Worm (Caenorhabditis elegans) whole organism, L4 larva: ENCODE data around the gene K08B12.1.

Experiments
- F10B5.3 ChIP-seq: sonication (generic microtip); optimal IDR thresholded peaks from 2 replicates; lab custom pipeline; 2016; ENCODE audit warnings: mild to moderate bottlenecking, missing genetic modification characterization, missing compliant biosample characterization
- F26F4.8 ChIP-seq: fragments of 200-800 bp; sonication (Bioruptor generic); conservative IDR thresholded peaks from 2 replicates; pipeline ENCODE4 v1.3.6; 2022; ENCODE audit warnings: missing genetic modification characterization, missing compliant biosample characterization
- R02D3.7 ChIP-seq: fragments of 150-350 bp; sonication (generic microtip); optimal IDR thresholded peaks from 3 replicates; lab custom pipeline; 2014; ENCODE audit warnings: missing biosample characterization, missing genetic modification characterization
- T20F7.1 ChIP-seq: fragments of 200-800 bp; sonication (Bioruptor generic); optimal IDR thresholded peaks from 2 replicates; lab custom pipeline; 2018; ENCODE audit warnings: mild to moderate bottlenecking, missing genetic modification characterization, missing compliant biosample characterization
- Y48G9A.11 ChIP-seq: fragments of 200-800 bp; sonication (Bioruptor generic); IDR thresholded peaks from 2 replicates; pipeline ENCODE4 v1.3.6; 2022; ENCODE audit warnings: missing genetic modification reagents, missing genetic modification characterization, missing compliant biosample characterization
- ZK546.5 ChIP-seq, 2 experiments: sonication (generic microtip); optimal IDR thresholded peaks; 2 replicates each; lab custom pipeline; 2017; ENCODE audit warnings: missing biosample characterization in 2 of 2, missing genetic modification characterization in 2 of 2
- aha-1 ChIP-seq: fragments of 150-350 bp; peaks from one replicate; lab custom pipeline; 2014; ENCODE audit warnings: missing biosample characterization, missing genetic modification characterization
- attf-4 ChIP-seq: sonication (generic microtip); optimal IDR thresholded peaks from 3 replicates; lab custom pipeline; 2017; ENCODE audit warnings: missing biosample characterization, missing genetic modification characterization
- ceh-20 ChIP-seq: fragments of 200-800 bp; sonication (Bioruptor generic); IDR thresholded peaks from 2 replicates; pipeline ENCODE4 v1.3.6; 2022; ENCODE audit warnings: missing genetic modification reagents, missing genetic modification characterization, missing compliant biosample characterization
- ceh-32 ChIP-seq: sonication (generic microtip); optimal IDR thresholded peaks from 2 replicates; lab custom pipeline; 2016; ENCODE audit warnings: mild to moderate bottlenecking, missing genetic modification characterization, missing compliant biosample characterization; ENCODE audit not compliant: poor library complexity
- ceh-62 ChIP-seq: sonication (generic microtip); optimal IDR thresholded peaks from 2 replicates; lab custom pipeline; 2017; ENCODE audit warnings: missing biosample characterization, missing genetic modification characterization
- ces-1 ChIP-seq: fragments of 150-350 bp; sonication (generic microtip); optimal IDR thresholded peaks from 4 replicates; lab custom pipeline; 2014; ENCODE audit warnings: missing biosample characterization, missing genetic modification reagents, missing genetic modification characterization
- daf-12 ChIP-seq: fragments of 150-350 bp; optimal IDR thresholded peaks from 2 replicates; lab custom pipeline; 2014; ENCODE audit warnings: missing biosample characterization, missing genetic modification reagents, missing genetic modification characterization
- daf-16 ChIP-seq, 3 experiments: sonication (generic microtip); optimal IDR thresholded peaks; 2 replicates each; lab custom pipeline; 2016 to 2017; ENCODE audit warnings: missing genetic modification characterization in 3 of 3, missing genetic modification reagents in 3 of 3, mild to moderate bottlenecking in 2 of 3, missing compliant biosample characterization in 2 of 3, missing biosample characterization in 1 of 3, moderate library complexity in 1 of 3
- daf-19 ChIP-seq: fragments of 200-800 bp; sonication (Bioruptor generic); conservative IDR thresholded peaks from 2 replicates; pipeline ENCODE4 v1.3.6; 2022; ENCODE audit warnings: missing genetic modification characterization, missing compliant biosample characterization
- dmd-9 ChIP-seq: fragments of 200-800 bp; sonication (Bioruptor generic); IDR thresholded peaks from 2 replicates; pipeline ENCODE4 v1.3.6; 2022; ENCODE audit warnings: missing genetic modification reagents, missing genetic modification characterization, missing compliant biosample characterization
- dpl-1 ChIP-seq: fragments of 150-350 bp; optimal IDR thresholded peaks from 2 replicates; lab custom pipeline; 2014; ENCODE audit warnings: missing biosample characterization, missing genetic modification reagents, missing genetic modification characterization
- dve-1 ChIP-seq: sonication (generic microtip); optimal IDR thresholded peaks from 2 replicates; lab custom pipeline; 2017; ENCODE audit warnings: antibody characterized with exemption, mild to moderate bottlenecking, missing genetic modification characterization, missing compliant biosample characterization; ENCODE audit not compliant: insufficient read depth
- hif-1 ChIP-seq, 2 experiments: sonication (generic microtip); optimal IDR thresholded peaks; 2 replicates each; lab custom pipeline; 2016 to 2017; ENCODE audit warnings: missing compliant biosample characterization in 2 of 2, missing genetic modification characterization in 2 of 2, missing genetic modification reagents in 2 of 2, missing genotype in 2 of 2, mild to moderate bottlenecking in 1 of 2
- hlh-30 ChIP-seq: sonication (generic microtip); optimal IDR thresholded peaks from 2 replicates; lab custom pipeline; 2017; ENCODE audit warnings: antibody characterized with exemption, mild to moderate bottlenecking, missing genetic modification characterization, missing compliant biosample characterization; ENCODE audit not compliant: insufficient read depth
- hmg-1.1 ChIP-seq: fragments of 200-800 bp; sonication (Bioruptor generic); IDR thresholded peaks from 2 replicates; pipeline ENCODE4 v1.3.6; 2022; ENCODE audit warnings: missing genetic modification reagents, missing genetic modification characterization, missing compliant biosample characterization
- lin-1 ChIP-seq: fragments of 200-800 bp; sonication (Bioruptor generic); IDR thresholded peaks from 2 replicates; pipeline ENCODE4 v1.3.6; 2022; ENCODE audit warnings: missing genetic modification reagents, missing genetic modification characterization, missing compliant biosample characterization
- lin-13 ChIP-seq: fragments of 150-350 bp; optimal IDR thresholded peaks from 2 replicates; lab custom pipeline; 2014; ENCODE audit warnings: missing biosample characterization, missing genetic modification reagents, missing genetic modification characterization
- madf-9 ChIP-seq: fragments of 200-800 bp; sonication (Bioruptor generic); conservative IDR thresholded peaks from 2 replicates; pipeline ENCODE4 v1.3.6; 2022; ENCODE audit warnings: missing genetic modification reagents, missing genetic modification characterization, missing compliant biosample characterization
- mdl-1 ChIP-seq, 2 experiments: fragments of 150-350 bp in 1 of 2; sonication (generic microtip) in 1 of 2; optimal IDR thresholded peaks; 2 replicates each; lab custom pipeline; 2014 to 2017; ENCODE audit warnings: missing biosample characterization in 2 of 2, missing genetic modification characterization in 2 of 2
- mdt-29 ChIP-seq: fragments of 200-800 bp; sonication (Bioruptor generic); IDR thresholded peaks from 2 replicates; pipeline ENCODE4 v1.3.6; 2022; ENCODE audit warnings: missing genetic modification reagents, missing genetic modification characterization, missing compliant biosample characterization
- mxl-3 ChIP-seq: fragments of 200-800 bp; sonication (Bioruptor generic); optimal IDR thresholded peaks from 2 replicates; lab custom pipeline; 2018; ENCODE audit warnings: mild to moderate bottlenecking, missing genetic modification characterization, missing compliant biosample characterization
- nhr-10 ChIP-seq: fragments of 150-350 bp; optimal IDR thresholded peaks from 2 replicates; lab custom pipeline; 2014; ENCODE audit warnings: missing biosample characterization, missing genetic modification characterization
- nhr-102 ChIP-seq: sonication (generic microtip); optimal IDR thresholded peaks from 2 replicates; lab custom pipeline; 2016; ENCODE audit warnings: mild to moderate bottlenecking, missing genetic modification characterization, moderate library complexity, missing compliant biosample characterization
- nhr-11 ChIP-seq: fragments of 150-350 bp; optimal IDR thresholded peaks from 2 replicates; lab custom pipeline; 2014; ENCODE audit warnings: missing biosample characterization, missing genetic modification characterization
- nhr-111 ChIP-seq: fragments of 200-800 bp; sonication (Bioruptor generic); optimal IDR thresholded peaks from 2 replicates; lab custom pipeline; 2018; ENCODE audit warnings: mild to moderate bottlenecking, missing genetic modification characterization, missing compliant biosample characterization
- nhr-25 ChIP-seq: sonication (generic microtip); optimal IDR thresholded peaks from 2 replicates; lab custom pipeline; 2017; ENCODE audit warnings: missing genetic modification characterization, mild to moderate bottlenecking, missing compliant biosample characterization, antibody characterized with exemption, moderate library complexity, borderline replicate concordance; ENCODE audit not compliant: insufficient read depth
- nhr-28 ChIP-seq: fragments of 150-350 bp; optimal IDR thresholded peaks from 2 replicates; lab custom pipeline; 2014; ENCODE audit warnings: missing biosample characterization, missing genetic modification characterization
- nhr-41 ChIP-seq: fragments of 200-800 bp; sonication (Bioruptor generic); IDR thresholded peaks from 2 replicates; pipeline ENCODE4 v1.3.6; 2022; ENCODE audit warnings: missing genetic modification reagents, missing genetic modification characterization, missing compliant biosample characterization
- nhr-48 ChIP-seq: sonication (generic microtip); optimal IDR thresholded peaks from 2 replicates; lab custom pipeline; 2016; ENCODE audit warnings: mild to moderate bottlenecking, missing genetic modification characterization, missing compliant biosample characterization
- nhr-6 ChIP-seq: fragments of 150-350 bp; optimal IDR thresholded peaks from 2 replicates; lab custom pipeline; 2014; ENCODE audit warnings: missing biosample characterization, missing genetic modification characterization
- nhr-77 ChIP-seq: fragments of 150-350 bp; optimal IDR thresholded peaks from 2 replicates; lab custom pipeline; 2014; ENCODE audit warnings: missing biosample characterization, missing genetic modification characterization
- pha-4 ChIP-seq, 2 experiments: fragments of 150-350 bp in 1 of 2; fragments of 200-800 bp in 1 of 2; sonication (Bioruptor generic) in 1 of 2; IDR thresholded peaks in 1 of 2; optimal IDR thresholded peaks in 1 of 2; 2 replicates each; pipeline versions ENCODE4 v1.3.6 to Lab custom; 2014 to 2022; ENCODE audit warnings: missing genetic modification characterization in 2 of 2, missing genetic modification reagents in 2 of 2, missing biosample characterization in 1 of 2, missing compliant biosample characterization in 1 of 2
- php-3 ChIP-seq: fragments of 200-800 bp; sonication (Bioruptor generic); IDR thresholded peaks from 2 replicates; pipeline ENCODE4 v1.3.6; 2022; ENCODE audit warnings: missing genetic modification reagents, missing genetic modification characterization, missing compliant biosample characterization
- pqm-1 ChIP-seq: sonication (generic microtip); optimal IDR thresholded peaks from 2 replicates; lab custom pipeline; 2017; ENCODE audit warnings: missing biosample characterization, missing genetic modification characterization
- spr-3 ChIP-seq: fragments of 200-800 bp; sonication (Bioruptor generic); optimal IDR thresholded peaks from 2 replicates; lab custom pipeline; 2018; ENCODE audit warnings: mild to moderate bottlenecking, missing genetic modification characterization, missing compliant biosample characterization
- tra-1 ChIP-seq: fragments of 200-800 bp; sonication (Bioruptor generic); IDR thresholded peaks from 2 replicates; pipeline ENCODE4 v1.3.6; 2022; ENCODE audit warnings: missing genetic modification reagents, missing genetic modification characterization, missing compliant biosample characterization
- unc-62 ChIP-seq, 3 experiments: fragments of 150-350 bp in 1 of 3; sonication (generic microtip); optimal IDR thresholded peaks in 2 of 3; peaks in 1 of 3; 1 replicate in 1 of 3; 2 replicates in 2 of 3; lab custom pipeline; 2014 to 2017; ENCODE audit warnings: missing biosample characterization in 3 of 3, missing genetic modification characterization in 3 of 3, missing genetic modification reagents in 3 of 3, missing genotype in 1 of 3
- zfp-3 ChIP-seq: fragments of 200-800 bp; sonication (Bioruptor generic); conservative IDR thresholded peaks from 2 replicates; pipeline ENCODE4 v1.3.6; 2022; ENCODE audit warnings: missing genetic modification reagents, missing genetic modification characterization, missing compliant biosample characterization
- zip-11 ChIP-seq: fragments of 200-800 bp; sonication (Bioruptor generic); IDR thresholded peaks from 2 replicates; pipeline ENCODE4 v1.3.6; 2022; ENCODE audit warnings: missing genetic modification characterization, missing compliant biosample characterization
- ztf-7 ChIP-seq: fragments of 150-350 bp; optimal IDR thresholded peaks from 2 replicates; lab custom pipeline; 2014; ENCODE audit warnings: missing biosample characterization, missing genetic modification characterization

K08B12.1 gene

DNA sequence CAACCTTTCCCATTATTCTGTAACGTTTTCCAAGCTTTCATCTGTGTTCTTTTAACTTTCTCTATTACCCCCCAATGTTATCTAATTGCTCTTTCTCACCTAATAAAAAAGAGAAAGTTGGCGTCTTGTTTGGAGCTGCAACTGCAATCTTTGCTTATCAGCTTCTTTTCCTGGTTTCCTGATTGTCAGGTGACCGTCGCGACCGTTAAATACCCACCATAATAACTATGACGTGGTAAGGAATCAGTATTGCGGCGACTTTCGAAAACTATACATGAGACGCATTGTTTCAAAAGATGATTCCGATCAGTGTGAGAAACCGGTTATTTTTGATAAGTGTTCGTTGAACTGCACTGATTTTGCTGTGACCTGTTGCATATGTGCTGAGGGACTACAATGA, 16.0 kb downstream of the K08B12.1 start (continued):
- TF ChIP-seq mdl-1 (tag; optimal IDR thresholded peaks at IDR 0.05; lab: Kevin White, UChicago) (peak in 1 of 2 experiments; percentile 74), aha-1 (tag; lab: Kevin White, UChicago) (peak; percentile 13), daf-19 (GFP tag; lab: Robert Waterston, UW) (no peak), nhr-111 (no peak), attf-4 (tag; lab: Kevin White, UChicago) (no peak), ceh-62 (tag; lab: Kevin White, UChicago) (no peak), ceh-32 (no peak), zfp-3 (GFP tag; lab: Robert Waterston, UW) (0 out of 2 replicates have a peak, but pooled peaks have one; percentile 32), dmd-9 (no peak), hlh-30 (tag; lab: Kevin White, UChicago) (peak; percentile 70), hmg-1.1 (GFP tag; lab: Robert Waterston, UW) (no peak), pqm-1 (tag; lab: Kevin White, UChicago) (peak; percentile 93), mdt-29 (no peak), F10B5.3 (no peak), lin-13 (GFP tag; lab: Kevin White, UChicago) (peak; percentile 24), R02D3.7 (tag; lab: Kevin White, UChicago) (no peak), daf-12 (tag; lab: Kevin White, UChicago) (no peak), T20F7.1 (GFP tag; lab: Kevin White, UChicago) (no peak), ZK546.5 (tag; optimal IDR thresholded peaks at IDR 0.05; lab: Kevin White, UChicago) (no peak), zip-11 (GFP tag; lab: Robert Waterston, UW) (no peak), nhr-6 (no peak), Y48G9A.11 (GFP tag; lab: Robert Waterston, UW) (no peak), tra-1 (GFP tag; lab: Robert Waterston, UW) (peak; percentile 65; the same call in 1 of the 2 replicates), nhr-102 (tag; lab: Kevin White, UChicago) (peak; percentile 6), nhr-41 (GFP tag; lab: Robert Waterston, UW) (no peak), dve-1 (tag; lab: Kevin White, UChicago) (peak; percentile 89), ztf-7 (tag; lab: Kevin White, UChicago) (no peak)

DNA sequence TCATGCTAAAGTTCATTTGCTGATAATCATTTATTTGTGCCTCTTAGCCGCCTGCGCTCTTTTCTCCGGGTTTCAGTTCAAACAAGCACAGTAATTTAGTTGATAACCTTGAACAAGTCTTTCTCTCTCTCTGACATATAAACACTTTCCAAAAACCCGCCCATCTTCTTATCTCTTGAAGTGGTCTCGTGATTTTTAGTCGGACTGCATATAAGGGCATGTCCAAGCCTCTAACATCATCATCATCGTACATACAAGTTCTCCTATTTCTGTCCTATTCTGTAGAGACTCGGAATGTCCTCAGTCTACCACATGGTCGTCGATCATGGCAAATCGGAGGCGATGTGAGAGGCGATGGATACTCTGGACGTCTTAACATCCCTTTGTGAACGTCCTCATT, 17.0 kb downstream of the K08B12.1 start, which contains the start of gene F31F7.1:
Gene F31F7.1, plus strand, starts transcription at position 235 of the 400 bp plus-strand sequence.
- TF ChIP-seq nhr-25 (tag; lab: Kevin White, UChicago) (no peak), madf-9 (GFP tag; lab: Robert Waterston, UW) (no peak), hlh-30 (tag; lab: Kevin White, UChicago) (peak; percentile 70), tra-1 (GFP tag; lab: Robert Waterston, UW) (peak; percentile 45; the same call in 1 of the 2 replicates), hif-1 (tag; optimal IDR thresholded peaks at IDR 0.05; lab: Kevin White, UChicago) (peak in 1 of 2 experiments; percentile 5), unc-62 (GFP tag; optimal IDR thresholded peaks at IDR 0.05 in 1 of 2; lab: Kevin White, UChicago) (peak in 1 of 2 experiments; percentile 96), unc-62 (tag; optimal IDR thresholded peaks at IDR 0.05; lab: Kevin White, UChicago) (no peak), nhr-10 (tag; lab: Kevin White, UChicago) (peak; percentile 92), dve-1 (tag; lab: Kevin White, UChicago) (peak; percentile 97), pqm-1 (tag; lab: Kevin White, UChicago) (peak; percentile 97), nhr-28 (tag; lab: Kevin White, UChicago) (peak; percentile 93), mdl-1 (tag; optimal IDR thresholded peaks at IDR 0.05; lab: Kevin White, UChicago) (peak in 1 of 2 experiments; percentile 82), mxl-3 (GFP tag; lab: Kevin White, UChicago) (peak; percentile 64), F26F4.8 (GFP tag; lab: Robert Waterston, UW) (no peak), attf-4 (tag; lab: Kevin White, UChicago) (no peak), dpl-1 (GFP tag; lab: Kevin White, UChicago) (no peak), nhr-102 (tag; lab: Kevin White, UChicago) (peak; percentile 56), nhr-11 (peak; percentile 1), php-3 (GFP tag; lab: Robert Waterston, UW) (peak; percentile 27; the same call in 1 of the 2 replicates), spr-3 (GFP tag; lab: Kevin White, UChicago) (no peak), ceh-20 (GFP tag; lab: Robert Waterston, UW) (no peak), aha-1 (tag; lab: Kevin White, UChicago) (peak; percentile 93), ceh-32 (no peak), ces-1 (GFP tag; lab: Kevin White, UChicago) (no peak), nhr-77 (tag; lab: Kevin White, UChicago) (peak; percentile 92), nhr-111 (no peak), pha-4 (GFP tag; IDR thresholded peaks at IDR 0.05; lab: Robert Waterston, UW) (0 out of 2 replicates have a peak, but pooled peaks have one; percentile 15), pha-4 (tag; optimal IDR thresholded peaks at IDR 0.05; lab: Kevin White, UChicago) (no peak), nhr-48 (tag; lab: Kevin White, UChicago) (peak; percentile 87), lin-1 (peak; percentile 59), daf-16 (GFP tag; optimal IDR thresholded peaks at IDR 0.05; lab: Kevin White, UChicago) (peak in 1 of 2 experiments; percentile 48), daf-16 (tag; optimal IDR thresholded peaks at IDR 0.05; lab: Kevin White, UChicago) (peak; percentile 98)
